Worm (Caenorhabditis elegans): ENCODE data around the gene unc-16.

DNA sequence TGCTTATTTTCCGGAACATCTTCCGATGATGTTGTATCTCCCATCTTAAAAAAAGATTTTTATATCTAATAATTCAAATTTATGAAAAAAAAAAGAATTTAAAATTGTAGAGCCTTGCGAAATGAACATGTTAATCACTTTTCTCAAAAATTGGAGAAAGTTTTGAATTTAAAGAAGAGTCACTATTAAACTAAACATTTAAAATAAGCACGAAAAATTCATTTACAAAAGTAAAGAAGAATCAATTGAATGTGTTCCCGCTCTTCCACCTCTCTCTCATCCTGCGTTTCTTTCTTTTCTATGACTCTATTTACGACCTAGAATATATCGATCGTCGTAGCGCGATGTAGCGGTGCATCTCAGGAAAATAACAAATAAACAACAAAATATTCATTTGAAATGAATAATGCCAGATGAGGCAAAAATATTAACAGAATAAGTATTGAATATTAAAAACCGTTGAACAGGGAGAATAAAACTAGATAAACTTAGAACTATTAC, 7.4 kb upstream of the unc-16 start, which contains the start of gene ZK1098.3:
- TF ChIP-seq flt-1 (GFP tag; IDR thresholded peaks at IDR 0.05), result no peak
- TF ChIP-seq ztf-29 (GFP tag; IDR thresholded peaks at IDR 0.05), result no peak
- TF ChIP-seq klf-2 (GFP tag; conservative IDR thresholded peaks at IDR 0.05), result no peak
- no peak for TF ChIP-seq cog-1 (tag; optimal IDR thresholded peaks at IDR 0.05)
